Fruit fly (Drosophila melanogaster) whole organism, wandering third instar larva: ENCODE data around the gene CG32457.

Experiments
- Myc ChIP-seq: fragments of >200 bp; optimal IDR thresholded peaks from 2 replicates; lab custom pipeline; 2017
- OdsH ChIP-seq: fragments of 200-800 bp; sonication (Bioruptor generic); optimal IDR thresholded peaks from 2 replicates; lab custom pipeline; 2016; ENCODE audit warnings: missing biosample characterization, mild to moderate bottlenecking, missing genetic modification characterization
- Vsx2 ChIP-seq: fragments of 200-300, 225-300 bp; sonication (Bioruptor generic); optimal IDR thresholded peaks from 2 replicates; lab custom pipeline; 2018; ENCODE audit warnings: missing biosample characterization, missing genetic modification characterization; ENCODE audit not compliant: partially characterized antibody
- br ChIP-seq: fragments of 200-800 bp; sonication (Bioruptor generic); optimal IDR thresholded peaks from 2 replicates; lab custom pipeline; 2016; ENCODE audit warnings: missing biosample characterization, missing genetic modification characterization
- h ChIP-seq: fragments of 200-800 bp; sonication (Bioruptor generic); optimal IDR thresholded peaks from 3 replicates; lab custom pipeline; 2016; ENCODE audit warnings: missing biosample characterization, mild to moderate bottlenecking, missing genetic modification characterization
- sv ChIP-seq: fragments of 200-800 bp; sonication (Bioruptor generic); optimal IDR thresholded peaks from 3 replicates; lab custom pipeline; 2016; ENCODE audit warnings: missing biosample characterization, missing genetic modification characterization

- TF ChIP-seq h (GFP tag; lab: Kevin White, UChicago) (no peak), Myc (lab: Kevin White, UChicago) (no peak), sv (GFP tag; lab: Kevin White, UChicago) (no peak), OdsH (no peak), Vsx2 (GFP tag; lab: Kevin White, UChicago) (no peak), br (GFP tag; lab: Kevin White, UChicago) (no peak)
Measured at dm6 chr3L:22998176-22998575, 10.7 kb downstream of the CG32457 start, which contains the start of gene nrm.
